Fruit fly (Drosophila melanogaster) whole organism, prepupa: ENCODE measurements around the gene CG46320.

ENCODE experiments used
- CG10631 ChIP-seq: fragments of 200-800 bp; sonication (Bioruptor generic); optimal IDR thresholded peaks from 2 replicates; lab custom pipeline; 2016; ENCODE audit warnings: missing biosample characterization, missing genetic modification characterization
- CG10669 ChIP-seq: fragments of 200-800 bp; sonication (Bioruptor generic); optimal IDR thresholded peaks from 3 replicates; lab custom pipeline; 2018; ENCODE audit warnings: missing biosample characterization, mild to moderate bottlenecking, missing genetic modification characterization, moderate library complexity
- CG11294 ChIP-seq: fragments of 200-800 bp; sonication (Bioruptor generic); IDR thresholded peaks from 2 replicates; pipeline ENCODE4 v1.3.6; 2022; ENCODE audit warnings: missing biosample characterization, missing genetic modification characterization
- CG11762 ChIP-seq: fragments of 200-800 bp; sonication (Bioruptor generic); optimal IDR thresholded peaks from 3 replicates; lab custom pipeline; 2016; ENCODE audit warnings: missing biosample characterization, missing genetic modification characterization; ENCODE audit not compliant: insufficient read depth
- CG11902 ChIP-seq: fragments of 200-800 bp; sonication (Bioruptor generic); optimal IDR thresholded peaks from 3 replicates; lab custom pipeline; 2016; ENCODE audit warnings: missing biosample characterization, missing genetic modification characterization
- CG15336 ChIP-seq: fragments of 200-800 bp; sonication (Bioruptor generic); IDR thresholded peaks from 2 replicates; pipeline ENCODE4 v1.3.6; 2022; ENCODE audit warnings: missing biosample characterization, missing genetic modification characterization
- CG1621 ChIP-seq: fragments of 200-800 bp; sonication (Bioruptor generic); optimal IDR thresholded peaks from 3 replicates; lab custom pipeline; 2018; ENCODE audit warnings: missing biosample characterization, mild to moderate bottlenecking, missing genetic modification characterization
- CG16779 ChIP-seq: fragments of 200-800 bp; sonication (Bioruptor generic); optimal IDR thresholded peaks from 3 replicates; lab custom pipeline; 2017; ENCODE audit warnings: missing biosample characterization, mild to moderate bottlenecking, missing genetic modification characterization
- CG3032 ChIP-seq: fragments of 200-800 bp; optimal IDR thresholded peaks from 2 replicates; lab custom pipeline; 2019; ENCODE audit warnings: missing biosample characterization, mild to moderate bottlenecking, missing genetic modification characterization, moderate library complexity
- CG31627 ChIP-seq: fragments of 200-800 bp; sonication (Bioruptor generic); optimal IDR thresholded peaks from 3 replicates; lab custom pipeline; 2016; ENCODE audit warnings: missing biosample characterization, missing genetic modification characterization
- CG3919 ChIP-seq: fragments of 200-800 bp; sonication (Bioruptor generic); optimal IDR thresholded peaks from 3 replicates; lab custom pipeline; 2016; ENCODE audit warnings: missing biosample characterization, missing genetic modification characterization
- CG4318 ChIP-seq: fragments of 200-800 bp; sonication (Bioruptor generic); optimal IDR thresholded peaks from 3 replicates; lab custom pipeline; 2017; ENCODE audit warnings: missing biosample characterization, mild to moderate bottlenecking, missing genetic modification characterization
- CG6276 ChIP-seq: fragments of 200-800 bp; sonication (Bioruptor generic); optimal IDR thresholded peaks from 2 replicates; lab custom pipeline; 2017; ENCODE audit warnings: missing biosample characterization, mild to moderate bottlenecking, missing genetic modification characterization
- CG6854 ChIP-seq: fragments of 200-800 bp; sonication (Bioruptor generic); optimal IDR thresholded peaks from 2 replicates; lab custom pipeline; 2017; ENCODE audit warnings: missing biosample characterization, mild to moderate bottlenecking, missing genetic modification characterization
- CG7368 ChIP-seq: fragments of 200-800 bp; sonication (Bioruptor generic); optimal IDR thresholded peaks from 3 replicates; lab custom pipeline; 2016; ENCODE audit warnings: missing biosample characterization, missing genetic modification characterization
- CG8119 ChIP-seq: fragments of 200-800 bp; sonication (Bioruptor generic); IDR thresholded peaks from 3 replicates; pipeline ENCODE4 v1.3.6; 2022; ENCODE audit warnings: missing biosample characterization, missing genetic modification characterization
- CG8319 ChIP-seq: fragments of 200-800 bp; sonication (Bioruptor generic); optimal IDR thresholded peaks from 3 replicates; lab custom pipeline; 2016; ENCODE audit warnings: missing biosample characterization, missing genetic modification characterization
- CG8632 ChIP-seq: fragments of 200-800 bp; sonication (Bioruptor generic); optimal IDR thresholded peaks from 3 replicates; lab custom pipeline; 2016; ENCODE audit warnings: missing biosample characterization, missing genetic modification characterization
- Eip75B ChIP-seq: fragments of 200-800 bp; sonication (Bioruptor generic); optimal IDR thresholded peaks from 3 replicates; lab custom pipeline; 2016; ENCODE audit warnings: missing biosample characterization, missing genetic modification characterization
- Eip78C ChIP-seq: fragments of 200-800 bp; sonication (Bioruptor generic); peaks from one replicate; lab custom pipeline; 2016; ENCODE audit warnings: missing biosample characterization, missing genetic modification characterization
- Eip93F ChIP-seq: fragments of 200-800 bp; sonication (Bioruptor generic); optimal IDR thresholded peaks from 2 replicates; lab custom pipeline; 2016; ENCODE audit warnings: missing biosample characterization, mild to moderate bottlenecking, missing genetic modification characterization
- Ets21C ChIP-seq: fragments of 200-800 bp; sonication (Bioruptor generic); optimal IDR thresholded peaks from 3 replicates; lab custom pipeline; 2016; ENCODE audit warnings: missing biosample characterization, missing genetic modification characterization
- Ets96B ChIP-seq: fragments of 200-800 bp; optimal IDR thresholded peaks from 2 replicates; lab custom pipeline; 2019; ENCODE audit warnings: missing biosample characterization, mild to moderate bottlenecking, missing genetic modification characterization, moderate library complexity
- Gug ChIP-seq: fragments of 200-800 bp; sonication (Bioruptor generic); IDR thresholded peaks from 2 replicates; pipeline ENCODE4 v1.3.6; 2022; ENCODE audit warnings: missing biosample characterization, missing genetic modification characterization
- Hr38 ChIP-seq: sonication (Bioruptor generic); optimal IDR thresholded peaks from 2 replicates; lab custom pipeline; 2016; ENCODE audit warnings: missing biosample characterization, missing genetic modification characterization
- Hr39 ChIP-seq: fragments of 200-800 bp; sonication (Bioruptor generic); optimal IDR thresholded peaks from 2 replicates; lab custom pipeline; 2016; ENCODE audit warnings: missing biosample characterization, missing genetic modification characterization
- Lpt ChIP-seq: fragments of 200-800 bp; sonication (Bioruptor generic); optimal IDR thresholded peaks from 3 replicates; lab custom pipeline; 2016; ENCODE audit warnings: missing biosample characterization, missing genetic modification characterization
- Met ChIP-seq: fragments of 200-800 bp; sonication (Bioruptor generic); optimal IDR thresholded peaks from 3 replicates; lab custom pipeline; 2016; ENCODE audit warnings: missing biosample characterization, missing genetic modification characterization
- Smox ChIP-seq: fragments of 200-800 bp; sonication (Bioruptor generic); optimal IDR thresholded peaks from 3 replicates; lab custom pipeline; 2016; ENCODE audit warnings: missing biosample characterization, missing genetic modification characterization
- Sox102F ChIP-seq: fragments of 200-800 bp; sonication (Bioruptor generic); optimal IDR thresholded peaks from 2 replicates; lab custom pipeline; 2016; ENCODE audit warnings: missing biosample characterization, mild to moderate bottlenecking, missing genetic modification characterization
- Sox14 ChIP-seq: fragments of 200-800 bp; sonication (Bioruptor generic); optimal IDR thresholded peaks from 3 replicates; lab custom pipeline; 2016; ENCODE audit warnings: missing biosample characterization, missing genetic modification characterization
- acj6 ChIP-seq: fragments of 200-800 bp; sonication (Bioruptor generic); optimal IDR thresholded peaks from 3 replicates; lab custom pipeline; 2016; ENCODE audit warnings: missing biosample characterization, missing genetic modification characterization
- cyc ChIP-seq: fragments of 200-800 bp; sonication (Bioruptor generic); optimal IDR thresholded peaks from 3 replicates; lab custom pipeline; 2016; ENCODE audit warnings: missing biosample characterization, missing genetic modification characterization
- dac ChIP-seq: fragments of 200-800 bp; sonication (Bioruptor generic); optimal IDR thresholded peaks from 2 replicates; lab custom pipeline; 2017; ENCODE audit warnings: missing biosample characterization, mild to moderate bottlenecking, missing genetic modification characterization
- dsx ChIP-seq: fragments of 200-800 bp; optimal IDR thresholded peaks from 3 replicates; lab custom pipeline; 2019; ENCODE audit warnings: missing biosample characterization, mild to moderate bottlenecking, missing genetic modification characterization, moderate library complexity; ENCODE audit not compliant: poor library complexity, severe bottlenecking
- eg ChIP-seq: fragments of 200-800 bp; sonication (Bioruptor generic); IDR thresholded peaks from 3 replicates; pipeline ENCODE4 v1.3.6; 2022; ENCODE audit warnings: missing biosample characterization, missing genetic modification characterization
- esn ChIP-seq: fragments of 200-800 bp; sonication (Bioruptor generic); optimal IDR thresholded peaks from 2 replicates; lab custom pipeline; 2016; ENCODE audit warnings: missing biosample characterization, mild to moderate bottlenecking, missing genetic modification characterization, moderate library complexity
- fd59A ChIP-seq: fragments of 200-800 bp; sonication (Bioruptor generic); optimal IDR thresholded peaks from 2 replicates; lab custom pipeline; 2017; ENCODE audit warnings: missing biosample characterization, mild to moderate bottlenecking, missing genetic modification characterization, missing genetic modification reagents
- fd85E ChIP-seq: fragments of 200-800 bp; sonication (Bioruptor generic); optimal IDR thresholded peaks from 3 replicates; lab custom pipeline; 2016; ENCODE audit warnings: missing biosample characterization, missing genetic modification characterization
- fkh ChIP-seq: fragments of 200-800 bp; sonication (Bioruptor generic); optimal IDR thresholded peaks from 3 replicates; lab custom pipeline; 2017; ENCODE audit warnings: missing biosample characterization, mild to moderate bottlenecking, missing genetic modification characterization, moderate library complexity
- net ChIP-seq: fragments of 200-800 bp; sonication (Bioruptor generic); optimal IDR thresholded peaks from 3 replicates; lab custom pipeline; 2016; ENCODE audit warnings: missing biosample characterization, missing genetic modification characterization
- pdm3 ChIP-seq: fragments of 200-800 bp; sonication (Bioruptor generic); optimal IDR thresholded peaks from 3 replicates; lab custom pipeline; 2016; ENCODE audit warnings: missing biosample characterization, missing genetic modification characterization
- salr ChIP-seq, 2 experiments: fragments of 200-800 bp; sonication (Bioruptor generic); optimal IDR thresholded peaks; 3 replicates each; lab custom pipeline; 2016 to 2018; ENCODE audit warnings: missing biosample characterization in 2 of 2, missing genetic modification characterization in 2 of 2, mild to moderate bottlenecking in 1 of 2
- ss ChIP-seq, 2 experiments: fragments of 200-800 bp; sonication (Bioruptor generic); optimal IDR thresholded peaks; 2 replicates in 1 of 2; 3 replicates in 1 of 2; lab custom pipeline; 2017 to 2018; ENCODE audit warnings: mild to moderate bottlenecking in 2 of 2, missing biosample characterization in 2 of 2, missing genetic modification characterization in 2 of 2, moderate library complexity in 1 of 2
- svp ChIP-seq: fragments of 200-800 bp; sonication (Bioruptor generic); peaks from one replicate; lab custom pipeline; 2016; ENCODE audit warnings: missing biosample characterization, missing genetic modification characterization

Gene CG46320

dm6 chr3L:5634188-5634894 lies 29.6 kb upstream of the CG46320 start (continued):
- TF ChIP-seq Gug (GFP tag; lab: Robert Waterston, UW) (no peak), Hr38 (GFP tag; lab: Kevin White, UChicago) (no peak), CG10631 (GFP tag; lab: Kevin White, UChicago) (no peak), net (GFP tag; lab: Kevin White, UChicago) (no peak), Eip75B (GFP tag; lab: Kevin White, UChicago) (no peak), Ets21C (GFP tag; lab: Kevin White, UChicago) (no peak), Ets96B (tag; lab: Kevin White, UChicago) (no peak), CG8319 (GFP tag; lab: Kevin White, UChicago) (no peak), Sox14 (GFP tag; lab: Kevin White, UChicago) (no peak), CG16779 (no peak), Lpt (GFP tag; lab: Kevin White, UChicago) (peak; percentile 15), CG8632 (GFP tag; lab: Kevin White, UChicago) (no peak), fd59A (GFP tag; lab: Kevin White, UChicago) (no peak), fkh (peak; percentile 29), CG3032 (tag; lab: Kevin White, UChicago) (no peak), eg (GFP tag; lab: Robert Waterston, UW) (no peak)
- TF ChIP-seq, all 60 proteins: peak for 12

dm6 chr3L:5635237-5636025 lies 28.5 kb upstream of the CG46320 start:
- TF ChIP-seq Eip75B (GFP tag; lab: Kevin White, UChicago) (peak; percentile 7), Lpt (GFP tag; lab: Kevin White, UChicago) (no peak), CG3919 (GFP tag; lab: Kevin White, UChicago) (peak; percentile 55), fd59A (GFP tag; lab: Kevin White, UChicago) (peak; percentile 12), esn (GFP tag; lab: Kevin White, UChicago) (peak; percentile 18), CG11902 (GFP tag; lab: Kevin White, UChicago) (no peak), CG11294 (GFP tag; lab: Robert Waterston, UW) (no peak), fkh (no peak), Smox (GFP tag; lab: Kevin White, UChicago) (peak; percentile 13), CG8632 (GFP tag; lab: Kevin White, UChicago) (peak; percentile 7), dsx (peak; percentile 9), CG8319 (GFP tag; lab: Kevin White, UChicago) (no peak), Gug (GFP tag; lab: Robert Waterston, UW) (no peak), svp (GFP tag; lab: Kevin White, UChicago) (peak; percentile 50), Hr39 (peak; percentile 18), CG3032 (tag; lab: Kevin White, UChicago) (peak; percentile 39), CG10631 (GFP tag; lab: Kevin White, UChicago) (peak; percentile 64), CG1621 (tag; lab: Kevin White, UChicago) (no peak), Eip93F (GFP tag; lab: Kevin White, UChicago) (no peak), Sox102F (GFP tag; lab: Kevin White, UChicago) (no peak), ss (GFP tag; optimal IDR thresholded peaks at IDR 0.05; lab: Kevin White, UChicago) (peak in 1 of 2 experiments; percentile 41), salr (GFP tag; optimal IDR thresholded peaks at IDR 0.05; lab: Kevin White, UChicago) (peak in 1 of 2 experiments; percentile 13), CG6854 (GFP tag; lab: Kevin White, UChicago) (no peak), CG6276 (no peak), Met (GFP tag; lab: Kevin White, UChicago) (peak; percentile 4), Ets21C (GFP tag; lab: Kevin White, UChicago) (no peak), Hr38 (GFP tag; lab: Kevin White, UChicago) (no peak), CG7368 (GFP tag; lab: Kevin White, UChicago) (no peak), fd85E (no peak), cyc (GFP tag; lab: Kevin White, UChicago) (no peak), dac (GFP tag; lab: Kevin White, UChicago) (peak; percentile 21), acj6 (GFP tag; lab: Kevin White, UChicago) (peak; percentile 36), CG10669 (peak; percentile 34), CG8119 (peak; percentile 52; the same call in 2 of the 3 replicates), CG31627 (GFP tag; lab: Kevin White, UChicago) (peak; percentile 3), CG11762 (GFP tag; lab: Kevin White, UChicago) (peak; percentile 14), CG4318 (GFP tag; lab: Kevin White, UChicago) (peak; percentile 6), Eip78C (GFP tag; lab: Kevin White, UChicago) (peak; percentile 67), CG15336 (peak; percentile 56), pdm3 (GFP tag; lab: Kevin White, UChicago) (peak; percentile 31), Sox14 (GFP tag; lab: Kevin White, UChicago) (peak; percentile 50)
